Fruit fly (Drosophila melanogaster): Measurements from ENCODE around the gene Sec23.

Gene Sec23

dm6 chr3R:5658984-5659802 lies 10.3 kb downstream of the Sec23 start:
- TF ChIP-seq CG9948 (tag; optimal IDR thresholded peaks at IDR 0.05), result no peak
- TF ChIP-seq D1 (tag; optimal IDR thresholded peaks at IDR 0.05), result no peak
- TF ChIP-seq CG32121 (GFP tag; IDR thresholded peaks at IDR 0.05), result peak; percentile 27; the same call in 1 of the 2 replicates
- no peak for TF ChIP-seq CG15710 (tag; optimal IDR thresholded peaks at IDR 0.05)
- TF ChIP-seq CG34367 (tag; optimal IDR thresholded peaks at IDR 0.05), result no peak
- no peak for TF ChIP-seq gl (tag; optimal IDR thresholded peaks at IDR 0.05)
- TF ChIP-seq EcR (GFP tag; optimal IDR thresholded peaks at IDR 0.05), result peak; percentile 62
- 0 out of 2 replicates have a peak, but pooled peaks have one; percentile 19 for TF ChIP-seq Ets98B (GFP tag; IDR thresholded peaks at IDR 0.05)
- no peak for TF ChIP-seq CG8159 (tag; optimal IDR thresholded peaks at IDR 0.05)
- no peak for TF ChIP-seq Pif1A (GFP tag; optimal IDR thresholded peaks at IDR 0.05)
- peak; percentile 8; the same call in 1 of the 3 replicates for TF ChIP-seq CG4496 (GFP tag; IDR thresholded peaks at IDR 0.05)
- no peak; the same call in 2 of the 3 replicates for TF ChIP-seq fd96Ca (GFP tag; IDR thresholded peaks at IDR 0.05)
- TF ChIP-seq CG10348 (GFP tag; IDR thresholded peaks at IDR 0.05), result no peak
- no peak for TF ChIP-seq Pif1B (GFP tag; optimal IDR thresholded peaks at IDR 0.05)
- no peak for TF ChIP-seq CG17806 (tag; optimal IDR thresholded peaks at IDR 0.05)
- TF ChIP-seq Snoo (tag; optimal IDR thresholded peaks at IDR 0.05), result no peak

dm6 chr3R:5659829-5660197 lies 10.9 kb downstream of the Sec23 start, which contains the start of gene CG2182:
Gene CG2182 (minus strand): TSS chr3R:5659912.
- TF ChIP-seq CG32121 (GFP tag; IDR thresholded peaks at IDR 0.05) (no peak), CG8301 (tag; optimal IDR thresholded peaks at IDR 0.05) (no peak), CG34367 (tag; optimal IDR thresholded peaks at IDR 0.05) (no peak), CG9948 (tag; optimal IDR thresholded peaks at IDR 0.05) (no peak), D1 (tag; optimal IDR thresholded peaks at IDR 0.05) (no peak), Snoo (tag; optimal IDR thresholded peaks at IDR 0.05) (no peak), CG8159 (tag; optimal IDR thresholded peaks at IDR 0.05) (no peak), EcR (GFP tag; optimal IDR thresholded peaks at IDR 0.05) (no peak), CG4496 (GFP tag; IDR thresholded peaks at IDR 0.05) (no peak), CG17806 (tag; optimal IDR thresholded peaks at IDR 0.05) (no peak), CG10348 (GFP tag; IDR thresholded peaks at IDR 0.05) (no peak), Pif1B (GFP tag; optimal IDR thresholded peaks at IDR 0.05) (no peak), Ets98B (GFP tag; IDR thresholded peaks at IDR 0.05) (no peak), gl (tag; optimal IDR thresholded peaks at IDR 0.05) (no peak), CG12605 (GFP tag; IDR thresholded peaks at IDR 0.05) (no peak), rn (GFP tag; IDR thresholded peaks at IDR 0.05) (no peak), fd96Ca (GFP tag; IDR thresholded peaks at IDR 0.05) (no peak), CG13204 (GFP tag; optimal IDR thresholded peaks at IDR 0.05) (no peak), Pif1A (GFP tag; optimal IDR thresholded peaks at IDR 0.05) (no peak)

dm6 chr3R:5660198-5660893 lies 11.5 kb downstream of the Sec23 start, which contains the start of gene Wdr33:
Gene Wdr33 (plus strand): TSS chr3R:5660635.
- TF ChIP-seq CG15710 (tag; optimal IDR thresholded peaks at IDR 0.05) (peak; percentile 22), CG12605 (GFP tag; IDR thresholded peaks at IDR 0.05) (no peak), CG4496 (GFP tag; IDR thresholded peaks at IDR 0.05) (peak; percentile 47; the same call in 2 of the 3 replicates), CG17806 (tag; optimal IDR thresholded peaks at IDR 0.05) (peak; percentile 20), Ets98B (GFP tag; IDR thresholded peaks at IDR 0.05) (0 out of 2 replicates have a peak, but pooled peaks have one; percentile 6), CG14655 (GFP tag; optimal IDR thresholded peaks at IDR 0.05) (no peak), CG9948 (tag; optimal IDR thresholded peaks at IDR 0.05) (peak; percentile 45), CG8159 (tag; optimal IDR thresholded peaks at IDR 0.05) (peak; percentile 37), Snoo (tag; optimal IDR thresholded peaks at IDR 0.05) (peak; percentile 33)

- TF ChIP-seq CG4496 (GFP tag; IDR thresholded peaks at IDR 0.05), result peak; percentile 90
- no peak for TF ChIP-seq D1 (tag; optimal IDR thresholded peaks at IDR 0.05)
- TF ChIP-seq CG10348 (GFP tag; IDR thresholded peaks at IDR 0.05), result peak; percentile 79; the same call in 1 of the 2 replicates
- peak; percentile 60 for TF ChIP-seq CG12605 (GFP tag; IDR thresholded peaks at IDR 0.05)
- peak; percentile 93 for TF ChIP-seq fd96Ca (GFP tag; IDR thresholded peaks at IDR 0.05)
- TF ChIP-seq gl (tag; optimal IDR thresholded peaks at IDR 0.05), result peak; percentile 39
- TF ChIP-seq CG34367 (tag; optimal IDR thresholded peaks at IDR 0.05), result peak; percentile 80
- peak; percentile 92 for TF ChIP-seq CG15710 (tag; optimal IDR thresholded peaks at IDR 0.05)
- TF ChIP-seq Pif1B (GFP tag; optimal IDR thresholded peaks at IDR 0.05), result peak; percentile 83
- peak; percentile 89 for TF ChIP-seq Snoo (tag; optimal IDR thresholded peaks at IDR 0.05)
- TF ChIP-seq CG8159 (tag; optimal IDR thresholded peaks at IDR 0.05), result peak; percentile 88
- TF ChIP-seq CG17806 (tag; optimal IDR thresholded peaks at IDR 0.05), result peak; percentile 86
- TF ChIP-seq CG13204 (GFP tag; optimal IDR thresholded peaks at IDR 0.05), result no peak
- TF ChIP-seq CG14655 (GFP tag; optimal IDR thresholded peaks at IDR 0.05), result no peak
- TF ChIP-seq EcR (GFP tag; optimal IDR thresholded peaks at IDR 0.05), result no peak
- peak; percentile 83 for TF ChIP-seq rn (GFP tag; IDR thresholded peaks at IDR 0.05)
- TF ChIP-seq CG9948 (tag; optimal IDR thresholded peaks at IDR 0.05), result peak; percentile 89
- peak; percentile 86 for TF ChIP-seq CG8301 (tag; optimal IDR thresholded peaks at IDR 0.05)
- TF ChIP-seq Ets98B (GFP tag; IDR thresholded peaks at IDR 0.05), result peak; percentile 85
- peak; percentile 88 for TF ChIP-seq CG32121 (GFP tag; IDR thresholded peaks at IDR 0.05)
- TF ChIP-seq Pif1A (GFP tag; optimal IDR thresholded peaks at IDR 0.05), result peak; percentile 87
Observed at dm6 chr3R:5668928-5669739, 20.3 kb downstream of the Sec23 start, which contains the start of the genes Xe7 and Atg17. Gene Xe7 (minus strand): TSS chr3R:5669334. Gene Atg17 (plus strand): TSS chr3R:5669713.
